Worm (Caenorhabditis elegans) whole organism, L1 larva: ENCODE data around the gene C40A11.4.
"Not testable (repeated sequence)": the region's sequence is repeated elsewhere in the genome, so short reads cannot be mapped to it uniquely, and the experiment has no call there.

Experiments
- C04F5.9 ChIP-seq: sonication (generic microtip); optimal IDR thresholded peaks from 2 replicates; lab custom pipeline; 2016; ENCODE audit warnings: missing genetic modification characterization, missing compliant biosample characterization
- aha-1 ChIP-seq: fragments of 150-350 bp; optimal IDR thresholded peaks from 2 replicates; lab custom pipeline; 2014; ENCODE audit warnings: missing biosample characterization, missing genetic modification characterization
- ama-1 ChIP-seq: fragments of 150-350 bp; optimal IDR thresholded peaks from 2 replicates; lab custom pipeline; 2014
- ceh-63 ChIP-seq: fragments of 200-800 bp; sonication (Bioruptor generic); optimal IDR thresholded peaks from 2 replicates; lab custom pipeline; 2018; ENCODE audit warnings: mild to moderate bottlenecking, missing genetic modification characterization, missing compliant biosample characterization
- ceh-8 ChIP-seq: fragments of 200-800 bp; sonication (Bioruptor generic); optimal IDR thresholded peaks from 2 replicates; lab custom pipeline; 2018; ENCODE audit warnings: mild to moderate bottlenecking, missing genetic modification characterization, moderate library complexity, missing compliant biosample characterization
- ceh-82 ChIP-seq, 3 experiments: fragments of 150-350 bp in 1 of 3; sonication (generic microtip) in 2 of 3; optimal IDR thresholded peaks; 2 replicates each; lab custom pipeline; 2014 to 2017; ENCODE audit warnings: missing biosample characterization in 3 of 3, missing genetic modification characterization in 3 of 3
- efl-1 ChIP-seq, 4 experiments: fragments of 150-350 bp; optimal IDR thresholded peaks in 3 of 4; peaks in 1 of 4; 1 replicate in 1 of 4; 2 replicates in 3 of 4; lab custom pipeline; 2014; ENCODE audit warnings: missing biosample characterization in 2 of 4, missing genetic modification characterization in 2 of 4, missing genetic modification reagents in 2 of 4
- efl-3 ChIP-seq: fragments of 200-800 bp; sonication (Bioruptor generic); optimal IDR thresholded peaks from 2 replicates; lab custom pipeline; 2018; ENCODE audit warnings: mild to moderate bottlenecking, missing genetic modification characterization, missing compliant biosample characterization
- elt-2 ChIP-seq: sonication (generic microtip); optimal IDR thresholded peaks from 2 replicates; lab custom pipeline; 2016; ENCODE audit warnings: missing genetic modification characterization, mild to moderate bottlenecking, inconsistent platforms, missing compliant biosample characterization, missing genetic modification reagents
- ets-5 ChIP-seq: fragments of 200-800 bp; sonication (Bioruptor generic); IDR thresholded peaks from 2 replicates; pipeline ENCODE4 v1.3.6; 2022; ENCODE audit warnings: missing genetic modification characterization, missing compliant biosample characterization
- fkh-4 ChIP-seq: sonication (generic microtip); optimal IDR thresholded peaks from 2 replicates; lab custom pipeline; 2016; ENCODE audit warnings: missing compliant biosample characterization, missing genetic modification characterization, borderline replicate concordance
- fos-1 ChIP-seq: fragments of 150-350 bp; optimal IDR thresholded peaks from 2 replicates; lab custom pipeline; 2014; ENCODE audit warnings: missing biosample characterization, missing genetic modification characterization
- lin-13 ChIP-seq: fragments of 150-350 bp; optimal IDR thresholded peaks from 2 replicates; lab custom pipeline; 2014; ENCODE audit warnings: missing biosample characterization, missing genetic modification reagents, missing genetic modification characterization
- lin-14 ChIP-seq: fragments of 200-800 bp; sonication (Bioruptor generic); optimal IDR thresholded peaks from 2 replicates; lab custom pipeline; 2018; ENCODE audit warnings: mild to moderate bottlenecking, missing genetic modification characterization, moderate library complexity, missing compliant biosample characterization
- lin-15B ChIP-seq: fragments of 150-350 bp; sonication (generic microtip); optimal IDR thresholded peaks from 3 replicates; lab custom pipeline; 2014; ENCODE audit warnings: missing biosample characterization, missing genetic modification characterization
- lin-35 ChIP-seq, 2 experiments: fragments of 150-350 bp; optimal IDR thresholded peaks; 2 replicates each; lab custom pipeline; 2014; ENCODE audit warnings: missing biosample characterization in 2 of 2, missing genetic modification characterization in 2 of 2, missing genetic modification reagents in 2 of 2
- lsy-2 ChIP-seq, 2 experiments: fragments of 150-350 bp; optimal IDR thresholded peaks; 2 replicates each; lab custom pipeline; 2014; ENCODE audit warnings: missing biosample characterization in 2 of 2, missing genetic modification characterization in 2 of 2
- mdl-1 ChIP-seq, 2 experiments: fragments of 150-350 bp; optimal IDR thresholded peaks; 2 replicates each; lab custom pipeline; 2014 to 2017; ENCODE audit warnings: missing biosample characterization in 2 of 2, missing genetic modification characterization in 2 of 2, inconsistent platforms in 1 of 2
- mep-1 ChIP-seq: fragments of 150-350 bp; optimal IDR thresholded peaks from 2 replicates; lab custom pipeline; 2014; ENCODE audit warnings: missing biosample characterization, missing genetic modification characterization
- nhr-47 ChIP-seq: sonication (generic microtip); optimal IDR thresholded peaks from 2 replicates; lab custom pipeline; 2016; ENCODE audit warnings: mild to moderate bottlenecking, missing genetic modification characterization, moderate library complexity, missing compliant biosample characterization
- nhr-71 ChIP-seq: sonication (generic microtip); optimal IDR thresholded peaks from 2 replicates; lab custom pipeline; 2016; ENCODE audit warnings: mild to moderate bottlenecking, missing genetic modification characterization, moderate library complexity, missing compliant biosample characterization
- pag-3 ChIP-seq: sonication (generic microtip); optimal IDR thresholded peaks from 2 replicates; lab custom pipeline; 2017; ENCODE audit warnings: missing genetic modification characterization, mild to moderate bottlenecking, missing compliant biosample characterization, antibody characterized with exemption, borderline replicate concordance; ENCODE audit not compliant: insufficient read depth
- pqm-1 ChIP-seq: sonication (generic microtip); optimal IDR thresholded peaks from 3 replicates; lab custom pipeline; 2017; ENCODE audit warnings: missing biosample characterization, missing genetic modification characterization
- rnt-1 ChIP-seq: sonication (generic microtip); optimal IDR thresholded peaks from 2 replicates; lab custom pipeline; 2016; ENCODE audit warnings: mild to moderate bottlenecking, missing genetic modification characterization, moderate library complexity, missing compliant biosample characterization
- skn-1 ChIP-seq: fragments of 150-350 bp; optimal IDR thresholded peaks from 2 replicates; lab custom pipeline; 2014; ENCODE audit warnings: missing biosample characterization, missing genetic modification characterization
- snpc-4 ChIP-seq: fragments of 150-350 bp; optimal IDR thresholded peaks from 2 replicates; lab custom pipeline; 2014; ENCODE audit warnings: missing biosample characterization, missing genetic modification characterization
- swsn-7 ChIP-seq: sonication (generic microtip); optimal IDR thresholded peaks from 2 replicates; lab custom pipeline; 2016; ENCODE audit warnings: missing genetic modification characterization, missing compliant biosample characterization
- unc-98 ChIP-seq: fragments of 200-800 bp; sonication (Bioruptor generic); IDR thresholded peaks from 2 replicates; pipeline ENCODE4 v1.3.6; 2022; ENCODE audit warnings: missing genetic modification characterization, missing compliant biosample characterization
- xbp-1 ChIP-seq: sonication (generic microtip); optimal IDR thresholded peaks from 2 replicates; lab custom pipeline; 2016; ENCODE audit warnings: missing genetic modification characterization, missing compliant biosample characterization
- zip-4 ChIP-seq: fragments of 200-800 bp; sonication (Bioruptor generic); optimal IDR thresholded peaks from 2 replicates; lab custom pipeline; 2018; ENCODE audit warnings: mild to moderate bottlenecking, missing genetic modification characterization, moderate library complexity, missing compliant biosample characterization
- ztf-4 ChIP-seq: fragments of 150-350 bp; optimal IDR thresholded peaks from 2 replicates; lab custom pipeline; 2014; ENCODE audit warnings: missing biosample characterization, missing genetic modification characterization

Gene C40A11.4

ce11 chrII:2145566-2145965 is 8.3 kb downstream of the C40A11.4 start, which contains the start of gene C40A11.6:
Gene C40A11.6, minus strand, starts transcription at chrII:2145666.
- TF ChIP-seq fkh-4 (tag; lab: Kevin White, UChicago) = no peak
- no peak for TF ChIP-seq lin-13 (GFP tag; lab: Kevin White, UChicago)
- no peak for TF ChIP-seq ceh-82 (tag; optimal IDR thresholded peaks at IDR 0.05; lab: Kevin White, UChicago)
- TF ChIP-seq efl-3 (GFP tag; lab: Kevin White, UChicago) = no peak
- TF ChIP-seq ets-5 (GFP tag; lab: Robert Waterston, UW) = no peak
- TF ChIP-seq unc-98 = no peak
- no peak for TF ChIP-seq C04F5.9 (tag; lab: Kevin White, UChicago)
- no peak for TF ChIP-seq zip-4 (GFP tag; lab: Kevin White, UChicago)
- TF ChIP-seq lin-35 (GFP tag; optimal IDR thresholded peaks at IDR 0.05; lab: Kevin White, UChicago) = no peak

ce11 chrII:2146900-2147375 is 9.7 kb downstream of the C40A11.4 start, which contains the start of gene C40A11.2:
Gene C40A11.2, plus strand, starts transcription at chrII:2146950.
- TF ChIP-seq efl-1 (optimal IDR thresholded peaks at IDR 0.05; lab: Kevin White, UChicago) = no peak
- peak in 1 of 2 experiments; percentile 5 for TF ChIP-seq efl-1 (GFP tag; optimal IDR thresholded peaks at IDR 0.05 in 1 of 2; lab: Kevin White, UChicago)
- no peak for TF ChIP-seq lin-14

- no peak for TF ChIP-seq mdl-1 (tag; optimal IDR thresholded peaks at IDR 0.05; lab: Kevin White, UChicago)
- no peak for TF ChIP-seq pqm-1 (tag; lab: Kevin White, UChicago)
- TF ChIP-seq lin-15B = no peak
- no peak for TF ChIP-seq ama-1
- no peak for TF ChIP-seq xbp-1 (tag; lab: Kevin White, UChicago)
- TF ChIP-seq ztf-4 (tag; lab: Kevin White, UChicago) = no peak
- TF ChIP-seq rnt-1 (tag; lab: Kevin White, UChicago) = no peak
- no peak for TF ChIP-seq ceh-8
Observed at ce11 chrII:2150485-2150985, 13.3 kb downstream of the C40A11.4 start, which contains the start of the genes C40A11.7 and C40A11.8. Gene C40A11.7, minus strand, starts transcription at chrII:2150585. Gene C40A11.8, minus strand, starts transcription at chrII:2150935.

- TF ChIP-seq skn-1 (no peak), snpc-4 (no peak), ceh-82 (tag; optimal IDR thresholded peaks at IDR 0.05; lab: Kevin White, UChicago) (no peak), ceh-8 (no peak), efl-1 (optimal IDR thresholded peaks at IDR 0.05; lab: Kevin White, UChicago) (no peak), efl-1 (GFP tag; optimal IDR thresholded peaks at IDR 0.05 in 1 of 2; lab: Kevin White, UChicago) (peak in 1 of 2 experiments; percentile 70), elt-2 (peak; percentile 38), mep-1 (tag; lab: Kevin White, UChicago) (no peak)
Observed at ce11 chrII:2152455-2152854, 15.2 kb downstream of the C40A11.4 start.

- not testable (repeated sequence) for TF ChIP-seq lsy-2 (tag; optimal IDR thresholded peaks at IDR 0.05; lab: Kevin White, UChicago); fos-1 (tag; lab: Kevin White, UChicago); zip-4 (GFP tag; lab: Kevin White, UChicago)
Observed at ce11 chrII:2153708-2154107, 16.5 kb downstream of the C40A11.4 start, which contains the start of gene math-18. Gene math-18, plus strand, starts transcription at chrII:2154008.

- not testable (repeated sequence) for TF ChIP-seq skn-1; aha-1; efl-3 (GFP tag; lab: Kevin White, UChicago)
Observed at ce11 chrII:2163370-2163882, 26.2 kb downstream of the C40A11.4 start, which contains the start of gene C33C12.11. Gene C33C12.11, minus strand, starts transcription at chrII:2163832.

- TF ChIP-seq pag-3 (tag; lab: Kevin White, UChicago) = no peak
- TF ChIP-seq snpc-4 = no peak
- TF ChIP-seq ceh-63 = no peak
- TF ChIP-seq nhr-47 (tag; lab: Kevin White, UChicago) = no peak
- no peak for TF ChIP-seq lin-35 (GFP tag; optimal IDR thresholded peaks at IDR 0.05; lab: Kevin White, UChicago)
- no peak for TF ChIP-seq swsn-7 (tag; lab: Kevin White, UChicago)
- TF ChIP-seq ceh-8 = no peak
- TF ChIP-seq aha-1 = no peak
- no peak for TF ChIP-seq nhr-71 (tag; lab: Kevin White, UChicago)
Observed at ce11 chrII:2166376-2166775, 29.2 kb downstream of the C40A11.4 start, which contains the start of gene C33C12.4. Gene C33C12.4, minus strand, starts transcription at chrII:2166476.
